Worm (Caenorhabditis elegans): ENCODE measurements around the gene K08D8.3.

DNA sequence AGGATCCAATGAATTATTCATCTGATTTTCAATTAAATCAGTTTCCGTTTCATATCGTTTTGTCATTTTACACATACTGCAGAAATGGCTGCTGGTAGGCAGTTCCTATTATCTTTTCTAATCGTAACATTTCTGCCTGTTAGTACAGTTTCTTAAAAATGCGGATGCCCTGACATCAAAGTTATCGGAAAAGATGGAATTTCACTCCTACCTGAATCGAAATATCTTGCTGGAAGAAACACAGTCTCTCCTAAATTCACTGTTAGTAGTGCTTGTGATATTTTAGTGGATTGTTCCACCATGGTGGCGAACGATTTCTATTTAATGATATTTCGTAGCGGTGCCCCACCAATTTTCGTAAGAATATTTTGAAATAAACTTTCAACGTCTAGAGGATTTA is 42.0 kb upstream of the K08D8.3 start, which contains the start of gene F55G11.10:
- TF ChIP-seq ztf-11 (tag; optimal IDR thresholded peaks at IDR 0.05) = no peak
- no peak for TF ChIP-seq ztf-1 (GFP tag; conservative IDR thresholded peaks at IDR 0.05)

Measured in whole organism, L2 larva.